Worm (Caenorhabditis elegans) whole organism, early embryonic: ENCODE measurements around the gene pdhb-1.
"Not testable (repeated sequence)": the region's sequence is repeated elsewhere in the genome, so short reads cannot be mapped to it uniquely, and the experiment has no call there.

Experiments used
- B0310.2 ChIP-seq: sonication (generic microtip); optimal IDR thresholded peaks from 2 replicates; lab custom pipeline; 2016; ENCODE audit warnings: mild to moderate bottlenecking, missing genetic modification characterization, missing compliant biosample characterization
- F13C5.2 ChIP-seq: sonication (generic microtip); optimal IDR thresholded peaks from 2 replicates; lab custom pipeline; 2017; ENCODE audit warnings: mild to moderate bottlenecking, missing genetic modification characterization, inconsistent platforms, missing compliant biosample characterization
- aly-1 ChIP-seq: sonication (generic microtip); optimal IDR thresholded peaks from 2 replicates; lab custom pipeline; 2016; ENCODE audit warnings: missing genetic modification characterization, missing compliant biosample characterization
- ama-1 ChIP-seq: fragments of 150-350 bp; optimal IDR thresholded peaks from 2 replicates; lab custom pipeline; 2014
- ceh-13 ChIP-seq: fragments of 200-800 bp; sonication (Bioruptor generic); optimal IDR thresholded peaks from 2 replicates; lab custom pipeline; 2018; ENCODE audit warnings: mild to moderate bottlenecking, missing genetic modification characterization, missing compliant biosample characterization
- ceh-36 ChIP-seq: sonication (generic microtip); optimal IDR thresholded peaks from 2 replicates; lab custom pipeline; 2016; ENCODE audit warnings: missing genetic modification characterization, inconsistent platforms, missing compliant biosample characterization
- ets-7 ChIP-seq: sonication (generic microtip); optimal IDR thresholded peaks from 2 replicates; lab custom pipeline; 2016; ENCODE audit warnings: missing genotype, missing genetic modification characterization, missing compliant biosample characterization
- flt-1 ChIP-seq: fragments of 200-800 bp; sonication (Bioruptor generic); IDR thresholded peaks from 2 replicates; pipeline ENCODE4 v1.3.6; 2022; ENCODE audit warnings: missing genetic modification characterization, missing compliant biosample characterization
- hmbx-1 ChIP-seq: sonication (generic microtip); optimal IDR thresholded peaks from 2 replicates; lab custom pipeline; 2016; ENCODE audit warnings: mild to moderate bottlenecking, missing genetic modification characterization, missing compliant biosample characterization
- hmg-4 ChIP-seq: fragments of 200-800 bp; sonication (Bioruptor generic); optimal IDR thresholded peaks from 2 replicates; lab custom pipeline; 2018; ENCODE audit warnings: mild to moderate bottlenecking, missing genetic modification characterization, missing compliant biosample characterization
- hnd-1 ChIP-seq: sonication (generic microtip); optimal IDR thresholded peaks from 2 replicates; lab custom pipeline; 2016; ENCODE audit warnings: missing genetic modification characterization, missing compliant biosample characterization
- pes-1 ChIP-seq: fragments of 200-800 bp; sonication (Bioruptor generic); IDR thresholded peaks from 2 replicates; pipeline ENCODE4 v1.3.6; 2022; ENCODE audit warnings: missing genetic modification reagents, missing genetic modification characterization, missing compliant biosample characterization
- scrt-1 ChIP-seq: fragments of 200-800 bp; sonication (Bioruptor generic); IDR thresholded peaks from 2 replicates; pipeline ENCODE4 v1.3.6; 2022; ENCODE audit warnings: missing genetic modification characterization, missing compliant biosample characterization
- sea-1 ChIP-seq: fragments of 200-800 bp; sonication (Bioruptor generic); conservative IDR thresholded peaks from 2 replicates; pipeline ENCODE4 v1.3.6; 2022; ENCODE audit warnings: missing genetic modification characterization, missing compliant biosample characterization
- tbx-11 ChIP-seq: fragments of 200-800 bp; sonication (Bioruptor generic); IDR thresholded peaks from 2 replicates; pipeline ENCODE4 v1.3.6; 2022; ENCODE audit warnings: missing genetic modification characterization, missing compliant biosample characterization
- tbx-37 ChIP-seq: fragments of 200-800 bp; sonication (Bioruptor generic); conservative IDR thresholded peaks from 2 replicates; pipeline ENCODE4 v1.3.6; 2022; ENCODE audit warnings: missing genetic modification reagents, missing genetic modification characterization, missing compliant biosample characterization
- tra-4 ChIP-seq: sonication (generic microtip); optimal IDR thresholded peaks from 2 replicates; lab custom pipeline; 2017; ENCODE audit warnings: missing genetic modification characterization, missing compliant biosample characterization

Gene pdhb-1

DNA sequence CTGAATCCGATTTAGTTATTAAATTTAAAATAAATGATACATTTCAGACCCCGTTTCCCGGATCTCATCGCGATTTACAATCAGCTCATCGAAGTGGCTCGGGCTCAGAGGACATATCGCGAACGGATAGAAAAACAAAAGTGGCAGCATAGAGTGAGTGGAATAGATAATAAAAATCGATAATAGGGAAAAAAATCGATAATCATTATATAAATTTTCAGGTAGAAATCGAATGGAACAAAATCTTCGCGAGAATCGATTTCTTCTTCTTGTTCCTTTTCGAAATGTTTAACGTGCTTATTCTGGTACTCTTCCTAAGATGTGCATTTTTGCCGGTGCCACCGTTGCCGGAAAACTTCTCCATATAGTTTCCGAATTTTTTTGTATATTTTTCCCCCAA, 19.3 kb downstream of the pdhb-1 start:
- TF ChIP-seq B0310.2 (tag; lab: Kevin White, UChicago) (no peak), sea-1 (GFP tag; lab: Robert Waterston, UW) (no peak), F13C5.2 (tag; lab: Kevin White, UChicago) (no peak), ets-7 (tag; lab: Kevin White, UChicago) (no peak)

ce11 chrIV:3422516-3422915, 23.0 kb downstream of the pdhb-1 start, which contains the start of gene C04C3.6:
Gene C04C3.6 (minus strand): TSS chrIV:3422616.
- no peak for TF ChIP-seq hnd-1
- TF ChIP-seq sea-1 (GFP tag; lab: Robert Waterston, UW), result no peak
- no peak for TF ChIP-seq aly-1 (tag; lab: Kevin White, UChicago)
- TF ChIP-seq ceh-36 (tag; lab: Kevin White, UChicago), result no peak
- TF ChIP-seq pes-1 (GFP tag; lab: Robert Waterston, UW), result no peak
- no peak for TF ChIP-seq ets-7 (tag; lab: Kevin White, UChicago)
- TF ChIP-seq tbx-37 (GFP tag; lab: Robert Waterston, UW), result no peak
- no peak for TF ChIP-seq F13C5.2 (tag; lab: Kevin White, UChicago)
- TF ChIP-seq tbx-11, result no peak
- no peak for TF ChIP-seq hmg-4 (GFP tag; lab: Kevin White, UChicago)
- TF ChIP-seq scrt-1, result no peak
- no peak for TF ChIP-seq ceh-13 (GFP tag; lab: Kevin White, UChicago)

DNA sequence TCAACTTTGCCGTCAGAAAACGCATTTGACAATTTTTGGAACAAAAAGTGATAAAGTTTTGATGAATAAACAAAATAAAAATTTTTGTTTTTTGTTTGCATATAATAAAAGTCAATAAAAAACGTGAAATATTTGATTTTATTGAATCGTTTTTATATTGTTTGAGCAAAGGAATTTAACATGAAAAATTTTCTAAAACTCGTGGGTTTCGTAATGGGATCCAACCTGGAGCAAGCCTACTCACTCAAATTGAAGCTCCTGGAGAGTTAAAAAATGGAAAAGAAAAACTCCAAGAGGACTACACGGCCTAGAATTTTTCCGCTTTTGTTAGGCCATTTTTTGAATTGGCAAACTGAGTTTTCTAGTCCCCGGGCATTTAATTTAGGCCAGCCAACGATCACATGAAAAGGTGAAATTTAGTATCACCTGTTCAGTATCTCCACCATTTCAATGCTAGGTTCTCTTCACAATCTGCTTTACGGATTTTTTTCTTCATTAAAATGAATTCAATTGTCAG, 29.0 kb downstream of the pdhb-1 start, which contains the start of the genes C04C3.9 and srz-60:
Gene C04C3.9, minus strand, starts transcription at position 101 of the 517 bp plus-strand sequence.
Gene srz-60, plus strand, starts transcription at position 467 of the 517 bp plus-strand sequence.
- TF ChIP-seq B0310.2 (tag; lab: Kevin White, UChicago), result no peak
- no peak for TF ChIP-seq sea-1 (GFP tag; lab: Robert Waterston, UW)
- TF ChIP-seq tra-4 (tag; lab: Kevin White, UChicago), result no peak
- no peak for TF ChIP-seq hnd-1
- TF ChIP-seq tbx-37 (GFP tag; lab: Robert Waterston, UW), result no peak
- TF ChIP-seq scrt-1, result no peak
- TF ChIP-seq F13C5.2 (tag; lab: Kevin White, UChicago), result no peak
- TF ChIP-seq ets-7 (tag; lab: Kevin White, UChicago), result no peak
- no peak for TF ChIP-seq hmbx-1 (tag; lab: Kevin White, UChicago)
- no peak for TF ChIP-seq aly-1 (tag; lab: Kevin White, UChicago)
- no peak for TF ChIP-seq flt-1
- no peak for TF ChIP-seq ceh-13 (GFP tag; lab: Kevin White, UChicago)
- no peak for TF ChIP-seq ama-1 (lab: Kevin White, UChicago)
- TF ChIP-seq ceh-36 (tag; lab: Kevin White, UChicago), result no peak
- no peak for TF ChIP-seq pes-1 (GFP tag; lab: Robert Waterston, UW)
- no peak for TF ChIP-seq tbx-11

- TF ChIP-seq ceh-36 (tag; lab: Kevin White, UChicago); hnd-1; F13C5.2 (tag; lab: Kevin White, UChicago): not testable (repeated sequence)
These were observed 33.9 kb downstream of the pdhb-1 start, which contains the start of gene C04C3.7 for ce11 chrIV:3433387-3433786. Gene C04C3.7 (minus strand): TSS chrIV:3433487.

DNA sequence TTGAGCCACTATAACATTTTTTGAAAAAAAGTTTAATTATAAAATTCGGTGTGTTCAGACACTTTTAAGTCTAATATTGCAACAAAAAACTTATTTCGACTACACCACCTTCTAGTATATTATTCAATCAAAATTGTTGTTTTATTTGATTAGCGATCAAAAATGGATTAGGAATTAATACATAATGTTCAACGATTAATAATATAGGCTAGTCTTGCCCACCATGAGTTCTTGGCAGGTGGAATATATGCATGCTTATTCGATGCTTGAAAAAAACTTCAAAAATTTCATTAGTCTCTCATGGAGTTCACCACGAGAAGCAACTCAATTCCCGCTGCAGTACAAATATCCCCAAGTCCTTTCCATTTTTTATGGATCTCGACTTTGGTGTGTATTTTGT, 36.5 kb downstream of the pdhb-1 start, which contains the start of gene srz-32:
Gene srz-32, plus strand, starts transcription at position 301 of the 400 bp plus-strand sequence.
- TF ChIP-seq B0310.2 (tag; lab: Kevin White, UChicago) (no peak), hmbx-1 (tag; lab: Kevin White, UChicago) (no peak), tbx-11 (no peak), hmg-4 (GFP tag; lab: Kevin White, UChicago) (no peak), F13C5.2 (tag; lab: Kevin White, UChicago) (no peak), aly-1 (tag; lab: Kevin White, UChicago) (no peak)

DNA sequence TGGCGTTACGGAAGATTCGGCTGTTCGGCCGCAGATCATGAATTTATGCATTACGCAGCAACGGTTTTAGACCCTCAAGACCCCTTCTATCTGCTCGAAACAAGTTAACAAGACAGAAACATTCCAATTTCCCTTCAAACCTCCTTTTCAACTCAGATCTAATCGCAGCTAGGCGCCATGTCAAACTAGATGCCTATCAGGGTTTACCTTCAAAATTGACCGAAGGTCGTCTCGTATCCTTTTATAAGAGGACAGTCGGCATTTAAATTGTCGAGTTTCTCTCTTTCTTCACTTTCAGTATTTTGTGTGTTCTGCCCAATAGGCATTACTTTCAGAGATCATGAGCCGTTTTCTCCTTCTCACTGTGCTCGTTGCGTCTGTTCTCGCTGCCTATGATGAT, 38.5 kb downstream of the pdhb-1 start, which contains the start of gene grd-13:
Gene grd-13, plus strand, starts transcription at position 291 of the 400 bp plus-strand sequence.
- TF ChIP-seq aly-1 (tag; lab: Kevin White, UChicago) (no peak), tra-4 (tag; lab: Kevin White, UChicago) (no peak), tbx-37 (GFP tag; lab: Robert Waterston, UW) (no peak), hmg-4 (GFP tag; lab: Kevin White, UChicago) (no peak), tbx-11 (no peak), F13C5.2 (tag; lab: Kevin White, UChicago) (no peak), B0310.2 (tag; lab: Kevin White, UChicago) (no peak), hnd-1 (no peak), pes-1 (GFP tag; lab: Robert Waterston, UW) (no peak), sea-1 (GFP tag; lab: Robert Waterston, UW) (no peak), ceh-36 (tag; lab: Kevin White, UChicago) (no peak), scrt-1 (no peak), ceh-13 (GFP tag; lab: Kevin White, UChicago) (no peak), flt-1 (no peak), ama-1 (lab: Kevin White, UChicago) (no peak), ets-7 (tag; lab: Kevin White, UChicago) (no peak), hmbx-1 (tag; lab: Kevin White, UChicago) (no peak)

DNA sequence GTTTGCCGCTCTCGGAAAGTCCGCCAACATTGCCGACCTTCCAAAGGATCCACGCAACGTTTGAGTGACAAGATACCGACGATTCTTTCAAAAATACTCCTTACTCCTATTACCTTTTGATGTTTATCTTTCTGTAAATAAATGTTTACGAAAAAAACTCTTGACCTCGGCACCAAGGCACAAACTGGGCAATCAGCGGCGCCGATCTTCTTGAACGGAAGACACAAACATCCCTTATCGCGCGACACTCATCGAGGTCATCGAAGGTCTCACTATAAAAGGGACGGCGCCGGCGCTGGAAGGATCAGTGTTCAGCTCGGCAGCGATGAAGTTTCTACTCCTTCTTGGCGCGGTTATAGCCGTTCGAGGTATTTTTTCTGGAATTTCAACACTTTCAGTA, 39.9 kb downstream of the pdhb-1 start, which contains the start of gene grd-3:
Gene grd-3, plus strand, starts transcription at position 302 of the 400 bp plus-strand sequence.
- TF ChIP-seq tbx-11, result no peak
- no peak for TF ChIP-seq ceh-13 (GFP tag; lab: Kevin White, UChicago)

DNA sequence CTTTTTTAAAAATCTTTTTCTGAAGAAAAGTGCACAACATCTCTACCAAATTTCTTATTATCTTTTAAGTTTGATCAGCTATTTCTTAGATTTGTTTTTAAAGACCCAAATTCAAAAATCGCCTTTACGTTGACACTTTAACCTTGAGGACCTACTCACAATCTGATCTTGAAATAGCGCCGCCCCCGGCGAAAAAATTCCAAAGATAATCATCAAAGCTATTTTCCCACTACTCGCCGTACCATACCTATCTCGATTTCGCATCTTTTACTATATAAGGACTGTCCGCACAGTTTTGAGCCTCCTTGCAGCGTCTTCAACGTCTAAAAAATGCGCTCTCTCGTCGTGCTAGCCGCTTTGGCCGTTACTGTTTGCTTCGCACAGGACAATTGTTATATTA, 41.4 kb downstream of the pdhb-1 start, which contains the start of gene grd-10:
Gene grd-10, plus strand, starts transcription at position 208 of the 400 bp plus-strand sequence.
- TF ChIP-seq hmbx-1 (tag; lab: Kevin White, UChicago) (no peak), ceh-13 (GFP tag; lab: Kevin White, UChicago) (no peak), ama-1 (lab: Kevin White, UChicago) (no peak), flt-1 (no peak), sea-1 (GFP tag; lab: Robert Waterston, UW) (no peak), pes-1 (GFP tag; lab: Robert Waterston, UW) (no peak), tbx-37 (GFP tag; lab: Robert Waterston, UW) (no peak), hnd-1 (no peak), F13C5.2 (tag; lab: Kevin White, UChicago) (no peak), ets-7 (tag; lab: Kevin White, UChicago) (no peak), ceh-36 (tag; lab: Kevin White, UChicago) (no peak), hmg-4 (GFP tag; lab: Kevin White, UChicago) (no peak), scrt-1 (no peak), tbx-11 (no peak)
